Fruit fly (Drosophila melanogaster) whole organism, embryonic: ENCODE measurements around the gene CG8507.

Experiments
- BtbVII ChIP-seq: fragments of 200-800 bp; sonication (Bioruptor generic); optimal IDR thresholded peaks from 3 replicates; lab custom pipeline; 2017; ENCODE audit warnings: missing biosample characterization, mild to moderate bottlenecking, missing genetic modification characterization
- CG10267 ChIP-seq: fragments of 200-800 bp; sonication (Bioruptor generic); optimal IDR thresholded peaks from 2 replicates; lab custom pipeline; 2018; ENCODE audit warnings: missing biosample characterization, mild to moderate bottlenecking, missing genetic modification characterization, moderate library complexity
- CG11723 ChIP-seq: fragments of 200-800 bp; sonication (Bioruptor generic); optimal IDR thresholded peaks from 2 replicates; lab custom pipeline; 2017; ENCODE audit warnings: missing biosample characterization, mild to moderate bottlenecking, missing genetic modification characterization
- CG14441 ChIP-seq: fragments of 200-800 bp; sonication (Bioruptor generic); IDR thresholded peaks from 2 replicates; pipeline ENCODE4 v1.3.6; 2022; ENCODE audit warnings: missing biosample characterization, missing genetic modification characterization
- CG15269 ChIP-seq: fragments of 200-800 bp; sonication (Bioruptor generic); optimal IDR thresholded peaks from 2 replicates; lab custom pipeline; 2018; ENCODE audit warnings: missing biosample characterization, mild to moderate bottlenecking, missing genetic modification characterization, moderate library complexity
- CG1647 ChIP-seq: fragments of 200-800 bp; sonication (Bioruptor generic); optimal IDR thresholded peaks from 3 replicates; lab custom pipeline; 2016; ENCODE audit warnings: missing biosample characterization, missing genetic modification characterization
- CG17612 ChIP-seq: fragments of 200-800 bp; sonication (Bioruptor generic); IDR thresholded peaks from 2 replicates; pipeline ENCODE4 v1.3.6; 2022; ENCODE audit warnings: missing biosample characterization, missing genetic modification characterization
- CG2678 ChIP-seq: fragments of 200-800 bp; sonication (Bioruptor generic); optimal IDR thresholded peaks from 3 replicates; lab custom pipeline; 2019; ENCODE audit warnings: missing biosample characterization, mild to moderate bottlenecking, missing genetic modification characterization, moderate library complexity
- CG2875 ChIP-seq: fragments of 200-800 bp; sonication (Bioruptor generic); optimal IDR thresholded peaks from 2 replicates; lab custom pipeline; 2017; ENCODE audit warnings: missing biosample characterization, mild to moderate bottlenecking, missing genetic modification characterization, missing genetic modification reagents
- CG30403 ChIP-seq: fragments of 200-800 bp; sonication (Bioruptor generic); optimal IDR thresholded peaks from 3 replicates; lab custom pipeline; 2016; ENCODE audit warnings: missing biosample characterization, missing genetic modification characterization
- CG3163 ChIP-seq: fragments of 200-800 bp; sonication (Bioruptor generic); optimal IDR thresholded peaks from 3 replicates; lab custom pipeline; 2016; ENCODE audit warnings: missing biosample characterization, missing genetic modification characterization
- CG34422 ChIP-seq: fragments of 200-800 bp; sonication (Bioruptor generic); IDR thresholded peaks from 3 replicates; pipeline ENCODE4 v1.3.6; 2022; ENCODE audit warnings: missing biosample characterization, missing genetic modification characterization
- CG42726 ChIP-seq: fragments of 200-800 bp; sonication (Bioruptor generic); IDR thresholded peaks from 2 replicates; pipeline ENCODE4 v1.3.6; 2022; ENCODE audit warnings: missing biosample characterization, missing genetic modification characterization; ENCODE audit not compliant: partially characterized antibody
- CG6175 ChIP-seq: fragments of 200-800 bp; sonication (Bioruptor generic); IDR thresholded peaks from 3 replicates; pipeline ENCODE4 v1.3.6; 2022; ENCODE audit warnings: missing biosample characterization, missing genetic modification characterization
- CG6765 ChIP-seq: fragments of 200-800 bp; sonication (Bioruptor generic); optimal IDR thresholded peaks from 3 replicates; lab custom pipeline; 2017; ENCODE audit warnings: missing biosample characterization, mild to moderate bottlenecking, missing genetic modification characterization
- CG6854 ChIP-seq: fragments of 200-800 bp; sonication (Bioruptor generic); optimal IDR thresholded peaks from 3 replicates; lab custom pipeline; 2017; ENCODE audit warnings: missing biosample characterization, mild to moderate bottlenecking, missing genetic modification characterization
- CG7745 ChIP-seq: fragments of 200-800 bp; sonication (Bioruptor generic); optimal IDR thresholded peaks from 2 replicates; lab custom pipeline; 2018; ENCODE audit warnings: missing biosample characterization, mild to moderate bottlenecking, missing genetic modification characterization, moderate library complexity
- CoRest ChIP-seq: fragments of 200-800 bp; sonication (Bioruptor generic); optimal IDR thresholded peaks from 3 replicates; lab custom pipeline; 2018; ENCODE audit warnings: missing biosample characterization, mild to moderate bottlenecking, missing genetic modification characterization, moderate library complexity
- Doc3 ChIP-seq: fragments of 200-800 bp; sonication (Bioruptor generic); IDR thresholded peaks from 3 replicates; pipeline ENCODE4 v1.3.6; 2022; ENCODE audit warnings: missing biosample characterization, missing genetic modification characterization; ENCODE audit not compliant: partially characterized antibody
- Dref ChIP-seq: fragments of 200-800 bp; sonication (Bioruptor generic); IDR thresholded peaks from 2 replicates; pipeline ENCODE4 v1.3.6; 2022; ENCODE audit warnings: missing biosample characterization, missing genetic modification characterization
- E2f1 ChIP-seq: fragments of 200-800 bp; sonication (Bioruptor generic); IDR thresholded peaks from 2 replicates; pipeline ENCODE4 v1.3.6; 2022; ENCODE audit warnings: missing biosample characterization, missing genetic modification characterization
- HmgZ ChIP-seq: fragments of 200-800 bp; sonication (Bioruptor generic); optimal IDR thresholded peaks from 2 replicates; lab custom pipeline; 2018; ENCODE audit warnings: missing biosample characterization, mild to moderate bottlenecking, missing genetic modification characterization
- Meics ChIP-seq: fragments of 200-800 bp; sonication (Bioruptor generic); optimal IDR thresholded peaks from 2 replicates; lab custom pipeline; 2017; ENCODE audit warnings: missing biosample characterization, mild to moderate bottlenecking, missing genetic modification characterization
- NC2β ChIP-seq: fragments of 200-800 bp; sonication (Bioruptor generic); optimal IDR thresholded peaks from 2 replicates; lab custom pipeline; 2016; ENCODE audit warnings: missing biosample characterization, missing genetic modification characterization
- NK7.1 ChIP-seq: fragments of 200-800 bp; sonication (Bioruptor generic); optimal IDR thresholded peaks from 3 replicates; lab custom pipeline; 2016; ENCODE audit warnings: missing biosample characterization, missing genetic modification characterization
- Six4 ChIP-seq: fragments of 200-800 bp; sonication (Bioruptor generic); optimal IDR thresholded peaks from 2 replicates; lab custom pipeline; 2016; ENCODE audit warnings: missing biosample characterization, missing genetic modification characterization
- Sox100B ChIP-seq: fragments of 200-800 bp; sonication (Bioruptor generic); optimal IDR thresholded peaks from 3 replicates; lab custom pipeline; 2018; ENCODE audit warnings: missing biosample characterization, mild to moderate bottlenecking, missing genetic modification characterization
- Sox102F ChIP-seq: fragments of 200-800 bp; sonication (Bioruptor generic); optimal IDR thresholded peaks from 2 replicates; lab custom pipeline; 2018; ENCODE audit warnings: missing biosample characterization, mild to moderate bottlenecking, missing genetic modification characterization, moderate library complexity
- bab2 ChIP-seq: fragments of 200-800 bp; sonication (Bioruptor generic); optimal IDR thresholded peaks from 2 replicates; lab custom pipeline; 2016; ENCODE audit warnings: missing biosample characterization, missing genetic modification characterization
- bowl ChIP-seq: fragments of 200-800 bp; sonication (Bioruptor generic); IDR thresholded peaks from 2 replicates; pipeline ENCODE4 v1.3.6; 2022; ENCODE audit warnings: missing biosample characterization, missing genetic modification characterization
- btn ChIP-seq: fragments of 200-800 bp; sonication (Bioruptor generic); optimal IDR thresholded peaks from 2 replicates; lab custom pipeline; 2016; ENCODE audit warnings: missing biosample characterization, missing genetic modification characterization
- cad ChIP-seq: fragments of >200 bp; optimal IDR thresholded peaks from 2 replicates; lab custom pipeline; 2017; ENCODE audit warnings: missing biosample characterization, missing genetic modification characterization
- chm ChIP-seq: fragments of 200-800 bp; sonication (Bioruptor generic); IDR thresholded peaks from 2 replicates; pipeline ENCODE4 v1.3.6; 2022; ENCODE audit warnings: missing biosample characterization, missing genetic modification characterization
- crc ChIP-seq: fragments of 200-800 bp; sonication (Bioruptor generic); optimal IDR thresholded peaks from 2 replicates; lab custom pipeline; 2016; ENCODE audit warnings: missing biosample characterization, missing genetic modification characterization
- danr ChIP-seq: fragments of 200-800 bp; sonication (Bioruptor generic); IDR thresholded peaks from 2 replicates; pipeline ENCODE4 v1.3.6; 2022; ENCODE audit warnings: missing biosample characterization, missing genetic modification characterization
- esg ChIP-seq: fragments of 200-800 bp; sonication (Bioruptor generic); conservative IDR thresholded peaks from 2 replicates; pipeline ENCODE4 v1.3.6; 2022; ENCODE audit warnings: missing biosample characterization, missing genetic modification characterization
- fd3F ChIP-seq: fragments of 200-800 bp; sonication (Bioruptor generic); optimal IDR thresholded peaks from 2 replicates; lab custom pipeline; 2018; ENCODE audit warnings: missing biosample characterization, mild to moderate bottlenecking, missing genetic modification characterization, moderate library complexity
- fru ChIP-seq: fragments of >200 bp; optimal IDR thresholded peaks from 2 replicates; lab custom pipeline; 2017
- gro ChIP-seq: fragments of 200-800 bp; sonication (Bioruptor generic); optimal IDR thresholded peaks from 2 replicates; lab custom pipeline; 2016; ENCODE audit warnings: missing biosample characterization, missing genetic modification characterization
- gsb-n ChIP-seq: fragments of 200-800 bp; sonication (Bioruptor generic); optimal IDR thresholded peaks from 3 replicates; lab custom pipeline; 2018; ENCODE audit warnings: missing biosample characterization, mild to moderate bottlenecking, missing genetic modification characterization
- h ChIP-seq: fragments of >200 bp; optimal IDR thresholded peaks from 2 replicates; lab custom pipeline; 2017
- hth ChIP-seq: fragments of >200 bp; optimal IDR thresholded peaks from 2 replicates; lab custom pipeline; 2017; ENCODE audit warnings: inconsistent platforms
- insv ChIP-seq, 2 experiments: fragments of 200-800 bp; sonication (Bioruptor generic); optimal IDR thresholded peaks; 3 replicates each; lab custom pipeline; 2016 to 2018; ENCODE audit warnings: missing biosample characterization in 2 of 2, missing genetic modification characterization in 2 of 2
- jing ChIP-seq: fragments of 200-800 bp; sonication (Bioruptor generic); optimal IDR thresholded peaks from 2 replicates; lab custom pipeline; 2018; ENCODE audit warnings: missing biosample characterization, mild to moderate bottlenecking, missing genetic modification characterization
- lab ChIP-seq: fragments of 200-800 bp; sonication (Bioruptor generic); optimal IDR thresholded peaks from 3 replicates; lab custom pipeline; 2017; ENCODE audit warnings: missing biosample characterization, missing genetic modification characterization, mild to moderate bottlenecking, moderate library complexity, missing genetic modification reagents
- lola ChIP-seq, 3 experiments: fragments of >200 bp in 2 of 3; fragments of 200-800 bp in 1 of 3; sonication (Bioruptor generic) in 1 of 3; optimal IDR thresholded peaks; 2 replicates each; lab custom pipeline; 2017 to 2019; ENCODE audit warnings: missing biosample characterization in 3 of 3, missing genetic modification characterization in 3 of 3, mild to moderate bottlenecking in 1 of 3, moderate library complexity in 1 of 3
- nerfin-1 ChIP-seq: fragments of 200-800 bp; sonication (Bioruptor generic); optimal IDR thresholded peaks from 3 replicates; lab custom pipeline; 2019; ENCODE audit warnings: missing biosample characterization, mild to moderate bottlenecking, missing genetic modification characterization, moderate library complexity
- nom ChIP-seq: fragments of 200-800 bp; sonication (Bioruptor generic); optimal IDR thresholded peaks from 2 replicates; lab custom pipeline; 2017; ENCODE audit warnings: missing biosample characterization, missing genetic modification characterization, mild to moderate bottlenecking, moderate library complexity, missing genetic modification reagents
- pan ChIP-seq, 4 experiments: fragments of >200 bp in 3 of 4; fragments of 200-800 bp in 1 of 4; sonication (Bioruptor generic) in 1 of 4; optimal IDR thresholded peaks in 3 of 4; IDR thresholded peaks in 1 of 4; 2 replicates each; pipeline versions ENCODE4 v1.3.6 to Lab custom; 2017 to 2022; ENCODE audit warnings: missing biosample characterization in 2 of 4, missing genetic modification characterization in 2 of 4, mixed read lengths in 1 of 4
- tgo ChIP-seq: fragments of 200-800 bp; sonication (Bioruptor generic); IDR thresholded peaks from 3 replicates; pipeline ENCODE4 v1.3.6; 2022; ENCODE audit warnings: missing biosample characterization, missing genetic modification characterization
- wor ChIP-seq: fragments of 200-800 bp; sonication (Bioruptor generic); IDR thresholded peaks from 2 replicates; pipeline ENCODE4 v1.3.6; 2022; ENCODE audit warnings: missing biosample characterization, missing genetic modification characterization
- zf30C ChIP-seq: fragments of 200-800 bp; sonication (Bioruptor generic); optimal IDR thresholded peaks from 3 replicates; lab custom pipeline; 2018; ENCODE audit warnings: missing biosample characterization, mild to moderate bottlenecking, missing genetic modification characterization

Gene CG8507

dm6 chr3R:9777941-9778360, 13.3 kb upstream of the CG8507 start, which contains the start of gene RpS29 (continued):
- TF ChIP-seq esg (GFP tag; lab: Robert Waterston, UW) (peak; percentile 31; the same call in 1 of the 2 replicates), NC2β (GFP tag; lab: Kevin White, UChicago) (peak; percentile 96), lola (GFP tag; optimal IDR thresholded peaks at IDR 0.05; lab: Kevin White, UChicago) (peak in 1 of 3 experiments; percentile 39), fru (lab: Kevin White, UChicago) (no peak), gro (GFP tag; lab: Kevin White, UChicago) (peak; percentile 92), CG6765 (GFP tag; lab: Kevin White, UChicago) (peak; percentile 83), h (lab: Kevin White, UChicago) (no peak), jing (GFP tag; lab: Kevin White, UChicago) (no peak), CoRest (tag; lab: Kevin White, UChicago) (peak; percentile 63), CG2678 (peak; percentile 68), hth (lab: Kevin White, UChicago) (no peak), CG15269 (tag; lab: Kevin White, UChicago) (peak; percentile 58), tgo (peak; percentile 65), wor (no peak), pan (optimal IDR thresholded peaks at IDR 0.05; lab: Kevin White, UChicago) (no peak), pan (GFP tag; optimal IDR thresholded peaks at IDR 0.05 in 1 of 2, IDR thresholded peaks at IDR 0.05 in 1 of 2) (peak in 1 of 2 experiments; percentile 76), Meics (GFP tag; lab: Kevin White, UChicago) (peak; percentile 87), fd3F (GFP tag; lab: Kevin White, UChicago) (peak; percentile 55), Six4 (peak; percentile 61), HmgZ (tag; lab: Kevin White, UChicago) (peak; percentile 95), Dref (GFP tag; lab: Robert Waterston, UW) (peak; percentile 98), btn (GFP tag; lab: Kevin White, UChicago) (no peak), CG11723 (GFP tag; lab: Kevin White, UChicago) (peak; percentile 68), insv (GFP tag; optimal IDR thresholded peaks at IDR 0.05; lab: Kevin White, UChicago) (peak in 1 of 2 experiments; percentile 73), gsb-n (peak; percentile 54), CG42726 (GFP tag; lab: Robert Waterston, UW) (peak; percentile 98), CG10267 (peak; percentile 84), CG1647 (GFP tag; lab: Kevin White, UChicago) (peak; percentile 84), CG14441 (GFP tag; lab: Robert Waterston, UW) (peak; percentile 77), zf30C (GFP tag; lab: Kevin White, UChicago) (peak; percentile 57), bowl (GFP tag; lab: Robert Waterston, UW) (no peak; the same call in 1 of the 2 replicates), Doc3 (GFP tag; lab: Robert Waterston, UW) (peak; percentile 85), Sox102F (peak; percentile 14), lab (GFP tag; lab: Kevin White, UChicago) (peak; percentile 93), CG2875 (GFP tag; lab: Kevin White, UChicago) (peak; percentile 43), bab2 (GFP tag; lab: Kevin White, UChicago) (peak; percentile 86), CG6854 (peak; percentile 66), nerfin-1 (tag; lab: Kevin White, UChicago) (peak; percentile 75)

dm6 chr3R:9779764-9780163, 11.5 kb upstream of the CG8507 start, which contains the start of gene CG12947:
Gene CG12947 (plus strand): TSS chr3R:9780064.
- no peak for TF ChIP-seq NK7.1
- no peak for TF ChIP-seq danr
- no peak for TF ChIP-seq BtbVII (GFP tag; lab: Kevin White, UChicago)
- 0 out of 3 replicates have a peak, but pooled peaks have one; percentile 16 for TF ChIP-seq CG34422 (GFP tag; lab: Robert Waterston, UW)
- TF ChIP-seq cad: no peak
- no peak for TF ChIP-seq E2f1 (GFP tag; lab: Robert Waterston, UW)
- TF ChIP-seq CG6175: 0 out of 3 replicates have a peak, but pooled peaks have one; percentile 45
- no peak for TF ChIP-seq crc (GFP tag; lab: Kevin White, UChicago)
- no peak for TF ChIP-seq CG17612 (GFP tag; lab: Robert Waterston, UW)
- TF ChIP-seq CG7745 (tag; lab: Kevin White, UChicago): no peak
- peak; percentile 26 for TF ChIP-seq CG3163 (GFP tag; lab: Kevin White, UChicago)
- TF ChIP-seq Sox100B (GFP tag; lab: Kevin White, UChicago): no peak
- TF ChIP-seq chm (GFP tag; lab: Robert Waterston, UW): 0 out of 2 replicates have a peak, but pooled peaks have one; percentile 12
- TF ChIP-seq CG30403 (GFP tag; lab: Kevin White, UChicago): no peak
- no peak for TF ChIP-seq nom
